Fruit fly (Drosophila melanogaster) whole organism, larva: Measurements from ENCODE around the gene HGTX.

Experiments used
- noc ChIP-seq: fragments of 200-800 bp; sonication (Bioruptor generic); optimal IDR thresholded peaks from 3 replicates; lab custom pipeline; 2019; ENCODE audit warnings: missing biosample characterization, mild to moderate bottlenecking, missing genetic modification characterization, moderate library complexity

The HGTX gene

DNA sequence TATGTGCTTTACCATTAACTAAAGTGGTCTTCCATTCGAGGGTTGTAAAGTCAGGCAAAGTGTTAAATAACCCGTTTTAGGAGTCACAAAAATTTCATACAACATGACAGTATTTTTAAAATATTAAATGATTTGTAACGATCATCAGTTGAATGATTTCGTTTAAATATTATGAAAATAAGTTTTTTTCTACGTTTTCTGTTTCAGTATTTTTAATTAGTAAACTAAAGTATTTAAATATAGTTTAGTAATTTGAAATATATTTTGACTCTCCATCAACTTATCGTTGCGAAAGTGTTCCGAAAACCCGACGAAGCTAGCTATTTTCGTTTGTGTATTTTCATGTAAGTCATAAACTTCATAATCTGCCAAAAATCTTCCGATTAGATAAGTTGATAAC lies 32.2 kb downstream of the HGTX start, which contains the start of gene CG42758:
Gene CG42758 (plus strand): TSS at position 301 of the 400 bp plus-strand sequence.
- no peak for TF ChIP-seq noc (tag; lab: Kevin White, UChicago)

DNA sequence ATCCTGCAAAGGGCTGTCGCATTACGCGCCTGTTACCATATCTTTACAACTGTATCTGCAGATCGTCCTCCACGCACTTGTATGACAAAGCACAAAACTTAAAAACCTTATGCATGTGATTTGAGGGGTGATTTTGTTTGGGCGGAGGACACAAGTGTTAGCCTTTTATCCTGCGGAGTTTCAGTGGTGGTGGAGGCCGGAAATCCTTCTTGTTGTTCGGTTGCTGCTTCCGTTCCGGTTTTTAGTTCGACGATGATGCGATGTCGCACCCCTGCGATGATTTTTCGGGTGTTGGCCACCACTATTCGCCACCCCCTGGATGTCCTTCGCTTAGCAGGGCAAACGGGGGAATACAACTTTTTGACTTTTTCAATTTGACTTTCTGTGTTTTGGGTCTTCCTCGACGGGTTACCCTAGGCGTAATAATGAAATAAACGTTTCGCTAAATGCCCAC lies 34.2 kb downstream of the HGTX start:
- TF ChIP-seq noc (tag; lab: Kevin White, UChicago) = no peak

DNA sequence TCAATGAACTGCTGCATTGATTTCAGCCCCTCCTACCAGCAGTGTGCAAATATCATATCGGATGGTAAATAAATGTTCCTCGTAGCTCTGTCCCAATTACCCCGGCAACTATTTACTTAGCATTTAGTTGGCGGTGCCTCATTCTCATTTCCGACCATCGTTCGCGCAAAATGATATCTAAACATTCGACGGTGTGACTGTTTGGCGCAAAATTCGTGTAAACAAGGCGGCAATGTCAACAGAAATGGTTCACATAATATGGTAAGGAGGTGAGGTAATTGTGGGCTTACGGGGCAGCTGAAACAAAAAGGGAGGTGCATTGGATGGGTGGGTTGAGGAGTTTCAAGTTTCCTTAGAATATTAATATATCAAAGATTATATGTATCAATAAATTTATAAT lies 34.9 kb downstream of the HGTX start:
- TF ChIP-seq noc (tag; lab: Kevin White, UChicago) = no peak

DNA sequence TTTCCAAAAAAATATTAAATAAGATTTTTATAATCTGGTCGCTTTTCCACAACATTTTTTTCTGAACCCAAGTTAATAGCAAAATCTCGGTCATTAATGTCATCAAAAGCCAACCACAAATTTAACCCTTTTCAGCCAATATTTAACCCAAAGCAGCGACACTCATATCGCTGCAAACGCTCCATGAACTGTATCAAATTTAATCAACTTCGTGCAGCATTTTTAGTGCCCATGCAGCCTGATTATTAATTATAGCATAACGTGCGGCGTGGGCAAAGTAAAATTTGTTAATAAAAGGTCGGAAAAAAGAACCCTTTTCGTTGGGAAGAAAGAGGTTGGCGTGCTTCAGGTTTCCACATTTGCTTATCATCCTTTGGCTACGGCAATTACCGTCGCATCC lies 35.9 kb downstream of the HGTX start:
- no peak for TF ChIP-seq noc (tag; lab: Kevin White, UChicago)

DNA sequence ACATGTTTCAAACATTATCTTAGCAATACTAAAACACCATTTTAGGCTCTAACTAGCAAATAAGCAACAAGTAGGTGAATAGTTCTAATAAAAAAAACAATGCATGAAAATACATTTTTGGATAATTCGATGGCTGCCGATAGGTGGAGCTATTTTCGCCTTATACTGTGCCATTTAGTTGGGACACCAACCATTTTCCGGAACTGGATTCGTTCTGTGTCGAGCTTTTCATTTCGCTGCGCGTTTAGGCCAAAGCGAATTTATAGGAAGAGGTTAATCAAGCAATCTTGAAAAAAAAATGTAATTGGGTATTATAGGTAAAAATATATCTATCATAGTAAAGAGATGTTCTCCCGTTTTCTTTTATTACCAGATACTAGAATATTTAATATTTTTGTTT lies 36.7 kb downstream of the HGTX start:
- TF ChIP-seq noc (tag; lab: Kevin White, UChicago) = no peak

DNA sequence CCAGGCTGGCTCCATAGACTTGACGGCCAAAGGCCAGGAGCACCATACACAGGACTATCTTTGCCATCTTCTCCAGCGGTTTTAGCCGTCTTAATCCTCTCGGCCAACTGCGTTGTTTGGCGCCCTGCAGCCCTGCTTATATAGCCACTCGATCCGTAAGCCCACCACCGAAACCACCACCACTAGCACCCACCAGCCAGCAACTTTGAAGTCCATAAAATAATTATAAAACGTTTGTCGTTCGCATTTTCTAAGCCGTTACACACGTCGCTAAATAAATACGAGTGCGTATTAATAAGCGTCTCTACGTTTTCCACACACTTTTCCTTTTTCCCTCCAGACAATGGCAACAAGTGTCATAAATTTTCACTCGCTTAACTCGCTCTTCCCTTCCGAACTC lies 38.7 kb downstream of the HGTX start, which contains the start of gene Lk:
Gene Lk (minus strand): TSS at position 101 of the 400 bp plus-strand sequence.
- TF ChIP-seq noc (tag; lab: Kevin White, UChicago) = no peak

DNA sequence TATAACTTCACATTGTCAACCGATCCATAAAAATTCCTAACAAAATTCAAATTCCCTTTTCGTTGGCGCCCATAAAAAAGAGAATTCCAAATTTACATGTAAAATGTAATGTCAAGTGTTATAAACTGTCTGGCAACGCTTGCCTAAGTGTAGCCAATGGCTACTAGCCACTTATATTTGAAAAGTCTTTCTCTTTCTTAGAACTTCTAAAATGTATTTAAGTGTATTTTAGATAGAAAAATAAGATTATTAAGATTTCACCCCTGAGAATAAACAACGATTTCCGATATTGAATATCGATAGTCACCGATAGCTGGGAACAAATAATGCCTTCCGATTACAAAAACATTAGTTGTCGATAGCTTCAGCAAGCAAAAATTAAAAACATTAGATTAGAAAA lies 39.7 kb downstream of the HGTX start, which contains the start of gene CG34039:
Gene CG34039 (plus strand): TSS at position 342 of the 400 bp plus-strand sequence.
- no peak for TF ChIP-seq noc (tag; lab: Kevin White, UChicago)

DNA sequence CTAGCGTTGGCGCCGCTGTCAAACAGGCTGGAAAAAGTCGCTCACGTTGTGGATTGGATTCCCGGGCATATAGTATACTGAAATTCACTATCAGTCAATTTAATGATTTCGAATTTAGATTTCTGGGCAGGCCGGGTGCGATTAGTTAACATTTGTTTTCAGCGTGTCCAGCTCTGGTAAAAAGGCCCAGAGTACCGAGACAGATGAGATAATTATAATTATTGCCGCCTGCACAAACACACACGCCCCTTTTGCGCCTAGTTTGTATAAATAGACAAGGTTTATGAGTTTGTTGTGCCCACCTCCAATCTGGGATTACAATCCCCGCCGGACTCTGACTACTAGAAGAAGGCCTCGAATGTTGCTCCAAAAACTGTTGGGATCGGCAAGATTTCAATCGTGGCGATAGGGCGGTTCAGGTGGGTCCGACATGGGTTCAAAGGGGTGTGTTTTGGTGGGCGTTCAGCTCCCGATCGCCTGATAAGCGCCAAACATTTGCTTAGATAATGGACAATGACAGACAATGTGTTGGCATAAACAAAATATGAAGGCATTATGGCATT lies 40.3 kb downstream of the HGTX start:
- peak; percentile 16 for TF ChIP-seq noc (tag; lab: Kevin White, UChicago)

DNA sequence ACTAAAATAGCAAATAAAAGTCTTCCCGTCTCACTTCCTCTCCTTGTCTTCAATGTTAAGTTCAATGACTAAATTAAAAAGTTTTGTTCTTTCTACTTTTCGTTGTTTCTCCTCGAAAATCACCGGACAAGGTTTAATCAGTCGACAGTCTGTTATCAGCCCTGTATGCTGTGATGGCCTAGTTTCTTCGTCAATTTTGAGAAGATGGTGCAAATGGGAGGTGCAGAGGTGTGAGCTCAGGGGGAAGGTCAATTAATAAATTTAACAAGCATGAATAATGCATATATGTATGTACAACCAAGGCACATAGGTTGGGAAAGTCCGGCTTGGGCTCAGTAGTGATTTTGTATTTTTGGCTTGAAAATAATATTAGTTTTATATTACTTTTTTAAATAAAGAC lies 41.3 kb downstream of the HGTX start:
- peak; percentile 67 for TF ChIP-seq noc (tag; lab: Kevin White, UChicago)

DNA sequence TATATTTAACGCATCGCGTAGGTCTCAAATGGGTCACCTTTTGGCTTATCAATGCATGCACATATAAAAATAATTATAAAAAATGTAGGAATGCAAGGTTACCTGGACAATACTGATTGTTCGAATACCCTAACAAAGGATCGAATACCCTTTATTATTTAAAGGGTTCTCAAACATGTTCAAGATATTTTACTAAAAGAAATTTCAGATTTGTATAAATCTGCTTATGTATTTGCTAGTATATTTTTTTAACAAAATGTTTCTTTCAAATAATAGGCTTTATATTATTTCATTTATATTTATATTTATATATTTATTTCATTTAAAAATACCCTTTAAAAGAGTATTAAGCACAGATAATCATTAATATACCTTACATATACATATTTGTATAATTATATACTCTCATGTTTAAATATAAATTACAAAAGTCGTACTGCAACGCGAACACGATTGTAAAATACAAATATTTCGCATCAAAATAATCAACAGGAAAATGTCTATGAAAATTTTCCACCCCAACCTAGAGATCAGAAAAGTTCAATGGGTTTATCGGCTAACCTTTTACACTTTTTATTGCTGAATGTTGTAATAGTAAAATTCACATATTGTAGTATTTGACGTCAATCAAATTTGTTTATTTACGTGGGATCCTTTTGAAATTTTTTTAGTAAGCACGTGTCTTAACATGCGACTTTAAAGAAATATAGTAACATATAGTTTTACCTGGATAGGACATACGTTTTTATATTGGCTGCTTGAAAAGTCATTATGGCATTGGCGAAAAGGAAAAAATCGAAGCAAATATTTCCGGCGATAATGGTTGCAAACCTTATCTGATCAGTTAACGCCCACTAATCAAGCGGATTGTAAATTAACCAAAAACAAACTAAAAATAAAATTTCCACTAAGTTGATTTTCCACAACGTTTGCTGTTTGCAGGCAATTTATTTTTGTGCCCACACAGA lies 42.3 kb downstream of the HGTX start:
- no peak for TF ChIP-seq noc (tag; lab: Kevin White, UChicago)

DNA sequence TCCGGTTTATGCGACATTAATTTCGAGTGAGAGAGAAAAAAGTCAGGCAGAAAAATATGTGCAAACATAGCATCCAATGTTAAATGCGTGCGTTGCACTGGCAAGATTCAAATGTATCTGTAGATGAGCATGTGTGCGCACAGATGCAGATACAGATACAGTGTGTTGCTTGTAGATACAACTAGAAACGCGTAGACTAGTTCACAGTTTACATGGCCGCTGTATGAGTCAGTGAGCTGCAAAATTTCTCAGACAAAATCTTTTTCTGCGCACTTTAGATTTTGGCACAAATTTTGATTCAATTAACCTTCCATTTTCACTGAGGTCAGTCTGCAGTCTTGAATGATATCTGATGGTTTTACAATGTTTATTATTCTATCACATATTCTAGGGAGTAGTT lies 43.2 kb downstream of the HGTX start:
- no peak for TF ChIP-seq noc (tag; lab: Kevin White, UChicago)

DNA sequence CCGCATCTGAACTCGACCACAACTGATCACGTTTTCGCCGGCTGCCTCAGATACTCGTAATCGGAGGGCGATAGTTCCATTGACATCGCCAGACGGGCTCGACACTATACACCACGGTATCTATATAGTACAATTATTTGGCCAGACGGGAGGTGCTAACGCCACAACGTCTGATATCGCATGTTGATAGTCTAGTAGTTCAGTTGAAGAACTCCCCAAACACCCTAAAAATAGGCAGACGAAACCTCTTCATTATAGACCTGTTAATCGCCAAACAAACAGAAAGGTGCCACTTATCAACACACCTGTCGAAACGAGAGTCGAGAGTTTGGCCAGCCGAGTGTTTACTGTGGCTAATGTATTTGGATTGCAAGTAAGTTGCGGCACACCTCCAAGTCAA lies 44.3 kb downstream of the HGTX start:
- TF ChIP-seq noc (tag; lab: Kevin White, UChicago) = peak; percentile 28

DNA sequence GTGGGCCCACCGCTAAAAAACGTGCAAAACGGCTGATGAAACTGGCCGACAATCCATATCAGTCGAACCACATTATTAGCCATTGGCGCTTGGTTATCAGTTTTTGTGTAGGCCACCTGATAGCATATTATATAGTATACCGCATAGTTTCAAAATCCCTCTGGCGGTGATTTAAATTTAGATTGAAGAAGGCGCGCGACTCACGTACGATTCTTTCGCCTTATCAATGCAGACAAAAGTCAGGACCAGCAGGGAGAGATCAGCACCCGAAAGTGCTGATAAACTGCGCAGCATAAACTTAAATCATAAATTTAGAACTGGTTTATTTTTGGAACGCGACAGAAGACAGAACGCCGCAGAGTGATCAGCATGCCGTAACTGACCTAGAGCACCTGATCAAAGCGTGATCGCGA lies 45.4 kb downstream of the HGTX start:
- peak; percentile 84 for TF ChIP-seq noc (tag; lab: Kevin White, UChicago)

DNA sequence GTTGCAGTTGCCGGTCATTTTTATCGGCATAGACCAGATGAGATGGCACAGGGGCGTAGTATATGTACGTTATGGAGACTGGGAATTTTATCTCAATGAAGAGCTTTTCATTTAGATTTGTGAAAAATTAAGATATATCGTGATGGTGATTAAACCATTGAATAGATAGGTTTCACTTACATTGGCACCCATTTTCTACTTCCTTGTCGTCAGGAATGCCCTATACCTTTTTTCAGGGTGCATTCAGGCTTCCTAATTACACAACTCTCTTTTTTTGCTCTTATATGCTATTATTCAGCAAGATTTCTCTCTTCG lies 46.5 kb downstream of the HGTX start:
- TF ChIP-seq noc (tag; lab: Kevin White, UChicago) = no peak

DNA sequence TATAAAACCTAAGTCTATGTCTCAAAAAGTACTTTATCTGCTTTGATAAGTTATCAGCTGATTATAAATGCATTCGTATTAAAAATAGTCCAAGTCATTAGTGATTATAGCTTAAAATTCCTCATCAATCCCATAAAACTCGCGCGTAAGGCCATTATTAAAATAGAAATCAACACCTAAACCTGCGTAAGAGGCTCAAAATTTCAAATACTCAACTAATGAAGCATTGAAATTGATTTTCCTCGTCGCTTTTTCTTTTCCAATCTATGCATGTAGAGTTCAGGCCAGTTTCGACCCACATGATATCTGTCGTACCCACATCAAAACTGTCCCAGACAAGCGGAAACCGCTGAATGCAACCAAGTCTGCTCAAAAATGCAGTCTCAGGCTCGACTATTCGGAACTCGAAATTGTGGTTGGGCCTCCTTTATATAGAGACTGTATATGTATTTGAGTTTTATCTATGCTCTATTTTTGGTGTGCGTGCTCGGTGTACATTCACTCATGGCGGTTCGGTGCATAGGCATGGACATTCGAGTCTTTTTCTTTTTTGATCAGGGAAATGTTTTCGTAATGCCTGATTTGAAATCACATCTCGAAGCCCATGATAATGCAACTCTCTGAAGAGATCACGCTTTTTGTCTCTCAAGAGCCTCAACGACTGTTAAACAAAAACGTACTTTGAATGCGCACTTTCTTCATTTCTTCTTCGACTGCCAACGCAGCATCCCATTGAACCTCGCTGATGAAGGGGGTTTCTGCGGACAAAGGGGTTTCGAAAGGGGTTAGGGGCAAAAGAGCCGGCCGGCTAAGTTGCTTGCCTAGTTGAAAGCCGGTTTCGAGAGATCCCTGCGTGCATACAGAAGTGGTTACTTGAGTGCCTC lies 47.1 kb downstream of the HGTX start:
- no peak for TF ChIP-seq noc (tag; lab: Kevin White, UChicago)

DNA sequence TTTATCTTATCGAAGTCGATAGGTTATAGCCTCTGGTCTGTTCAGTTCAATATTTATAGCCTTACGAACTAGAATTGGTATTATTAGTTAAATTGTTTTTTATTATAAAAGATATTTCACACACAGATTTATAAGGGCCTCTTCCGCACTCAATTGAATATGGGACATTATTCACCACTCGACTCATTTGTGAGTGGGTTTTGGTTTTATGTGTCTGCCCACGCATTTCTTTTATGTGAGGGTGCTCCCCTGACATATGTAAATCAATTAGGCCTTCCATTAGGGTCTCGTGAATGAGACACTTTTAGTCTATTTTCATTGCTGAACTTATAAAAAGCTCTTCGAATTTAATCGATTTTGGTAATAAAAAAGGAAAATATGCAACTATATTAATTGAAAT lies 47.7 kb downstream of the HGTX start:
- no peak for TF ChIP-seq noc (tag; lab: Kevin White, UChicago)
